Worm (Caenorhabditis elegans) whole organism, late embryonic: ENCODE results near the gene daf-5.

Experiments used
- Y22D7AL.16 ChIP-seq: sonication (generic microtip); optimal IDR thresholded peaks from 2 replicates; lab custom pipeline; 2016; ENCODE audit warnings: missing genetic modification characterization, missing compliant biosample characterization
- ceh-2 ChIP-seq: sonication (generic microtip); optimal IDR thresholded peaks from 2 replicates; lab custom pipeline; 2016; ENCODE audit warnings: missing genotype, missing genetic modification characterization, missing compliant biosample characterization
- ceh-34 ChIP-seq: sonication (generic microtip); optimal IDR thresholded peaks from 2 replicates; lab custom pipeline; 2016; ENCODE audit warnings: mild to moderate bottlenecking, missing genetic modification characterization, missing compliant biosample characterization
- mec-3 ChIP-seq: sonication (generic microtip); optimal IDR thresholded peaks from 2 replicates; lab custom pipeline; 2016; ENCODE audit warnings: borderline replicate concordance, missing genetic modification characterization, missing compliant biosample characterization
- nfya-1 ChIP-seq: sonication (generic microtip); optimal IDR thresholded peaks from 2 replicates; lab custom pipeline; 2017; ENCODE audit warnings: missing genetic modification characterization, mild to moderate bottlenecking, missing compliant biosample characterization, antibody characterized with exemption, moderate library complexity
- nhr-11 ChIP-seq: fragments of 150-350 bp; optimal IDR thresholded peaks from 2 replicates; lab custom pipeline; 2014; ENCODE audit warnings: missing biosample characterization, missing genetic modification characterization
- pqm-1 ChIP-seq: sonication (generic microtip); optimal IDR thresholded peaks from 2 replicates; lab custom pipeline; 2016; ENCODE audit warnings: missing genetic modification characterization, missing compliant biosample characterization
- syd-9 ChIP-seq: sonication (generic microtip); optimal IDR thresholded peaks from 2 replicates; lab custom pipeline; 2016; ENCODE audit warnings: mild to moderate bottlenecking, missing genetic modification characterization, moderate library complexity, missing compliant biosample characterization

DNA sequence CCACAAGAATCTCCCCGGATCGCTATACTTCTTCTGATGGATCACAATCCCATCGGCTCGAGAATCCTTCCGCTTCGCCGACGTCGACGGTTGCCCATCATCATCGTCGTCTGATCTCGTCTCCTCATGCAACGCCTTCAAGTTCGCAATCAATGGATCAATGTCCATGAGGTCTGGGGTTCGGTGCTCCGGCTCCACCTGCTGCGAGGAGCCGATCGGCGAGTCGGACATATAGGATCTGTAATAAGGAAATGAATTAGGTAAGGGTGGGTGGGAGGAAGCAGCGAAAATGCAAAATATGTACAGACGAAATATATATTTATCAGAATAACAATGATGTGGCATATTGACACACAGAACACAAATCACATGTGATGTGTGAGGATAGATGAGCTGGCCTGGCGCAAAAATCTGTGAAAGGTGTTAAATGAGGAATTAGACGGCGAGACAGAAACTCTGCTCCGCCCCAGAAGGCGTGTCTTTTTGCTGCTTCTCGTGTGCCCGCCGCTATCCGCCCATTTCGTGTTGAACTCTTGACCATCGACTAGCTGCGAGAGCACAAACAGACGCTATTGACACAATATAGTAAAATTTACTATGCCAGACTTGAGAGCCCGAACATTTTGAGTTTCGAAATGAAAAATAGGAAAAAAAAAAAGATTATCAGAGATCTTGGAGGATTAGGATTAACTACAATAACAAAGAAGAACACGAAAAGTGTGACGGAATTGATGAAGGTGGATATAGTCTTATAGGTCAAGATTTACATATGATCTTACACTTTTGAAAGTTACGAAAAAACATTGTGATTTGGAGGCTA lies 14.4 kb downstream of the daf-5 start:
- TF ChIP-seq Y22D7AL.16 (tag; lab: Kevin White, UChicago) (no peak), mec-3 (tag; lab: Kevin White, UChicago) (no peak), nfya-1 (tag; lab: Kevin White, UChicago) (no peak), nhr-11 (tag; lab: Kevin White, UChicago) (no peak), ceh-2 (tag; lab: Kevin White, UChicago) (no peak), syd-9 (tag; lab: Kevin White, UChicago) (no peak), ceh-34 (tag; lab: Kevin White, UChicago) (no peak), pqm-1 (tag; lab: Kevin White, UChicago) (no peak)
